Worm (Caenorhabditis elegans) whole organism, young adult: ENCODE measurements around the gene R05F9.11.

ENCODE experiments used
- D2030.7 ChIP-seq: fragments of 200-800 bp; sonication (Bioruptor generic); IDR thresholded peaks from 2 replicates; pipeline ENCODE4 v1.3.6; 2022; ENCODE audit warnings: missing genetic modification reagents, missing genetic modification characterization, missing compliant biosample characterization
- F10E7.11 ChIP-seq: sonication (generic microtip); optimal IDR thresholded peaks from 2 replicates; lab custom pipeline; 2017; ENCODE audit warnings: mild to moderate bottlenecking, missing genetic modification characterization, moderate library complexity, missing compliant biosample characterization
- F22D6.2 ChIP-seq: sonication (generic microtip); optimal IDR thresholded peaks from 2 replicates; lab custom pipeline; 2016; ENCODE audit warnings: mild to moderate bottlenecking, missing genetic modification characterization, missing compliant biosample characterization
- F33H1.4 ChIP-seq: fragments of 200-800 bp; sonication (Bioruptor generic); IDR thresholded peaks from 2 replicates; pipeline ENCODE4 v1.3.6; 2022; ENCODE audit warnings: missing genetic modification reagents, missing genetic modification characterization, missing compliant biosample characterization
- F55B11.4 ChIP-seq: sonication (generic microtip); optimal IDR thresholded peaks from 2 replicates; lab custom pipeline; 2016; ENCODE audit warnings: missing compliant biosample characterization, missing genetic modification characterization, borderline replicate concordance; ENCODE audit not compliant: insufficient read depth
- F57C9.4 ChIP-seq: sonication (generic microtip); optimal IDR thresholded peaks from 2 replicates; lab custom pipeline; 2017; ENCODE audit warnings: mild to moderate bottlenecking, missing genetic modification characterization, missing compliant biosample characterization
- K11D2.4 ChIP-seq: fragments of 200-800 bp; sonication (Bioruptor generic); IDR thresholded peaks from 2 replicates; pipeline ENCODE4 v1.3.6; 2022; ENCODE audit warnings: missing genetic modification reagents, missing genetic modification characterization, missing compliant biosample characterization
- K12H6.12 ChIP-seq: fragments of 200-800 bp; sonication (Bioruptor generic); optimal IDR thresholded peaks from 2 replicates; lab custom pipeline; 2018; ENCODE audit warnings: mild to moderate bottlenecking, missing genetic modification characterization, missing compliant biosample characterization
- T07F8.4 ChIP-seq: sonication (generic microtip); optimal IDR thresholded peaks from 2 replicates; lab custom pipeline; 2016; ENCODE audit warnings: mild to moderate bottlenecking, missing genetic modification characterization, moderate library complexity, missing compliant biosample characterization
- T26A5.8 ChIP-seq: sonication (generic microtip); optimal IDR thresholded peaks from 2 replicates; lab custom pipeline; 2016; ENCODE audit warnings: missing genetic modification characterization, missing compliant biosample characterization
- Y56A3A.18 ChIP-seq: fragments of 200-800 bp; sonication (Bioruptor generic); IDR thresholded peaks from 2 replicates; pipeline ENCODE4 v1.3.6; 2022; ENCODE audit warnings: missing genetic modification reagents, missing genetic modification characterization, missing compliant biosample characterization
- Y95B8A.8 ChIP-seq: fragments of 200-800 bp; sonication (Bioruptor generic); IDR thresholded peaks from 2 replicates; pipeline ENCODE4 v1.3.6; 2022; ENCODE audit warnings: missing genetic modification reagents, missing genetic modification characterization, missing compliant biosample characterization
- atf-7 ChIP-seq: sonication (generic microtip); optimal IDR thresholded peaks from 2 replicates; lab custom pipeline; 2017; ENCODE audit warnings: mild to moderate bottlenecking, missing genetic modification characterization, missing compliant biosample characterization
- bed-1 ChIP-seq: fragments of 200-800 bp; sonication (Bioruptor generic); IDR thresholded peaks from 2 replicates; pipeline ENCODE4 v1.3.6; 2022; ENCODE audit warnings: missing genetic modification reagents, missing genetic modification characterization, missing compliant biosample characterization
- ceh-58 ChIP-seq: fragments of 200-800 bp; sonication (Bioruptor generic); IDR thresholded peaks from 2 replicates; pipeline ENCODE4 v1.3.6; 2022; ENCODE audit warnings: missing genetic modification characterization, missing compliant biosample characterization
- ceh-79 ChIP-seq: sonication (generic microtip); optimal IDR thresholded peaks from 2 replicates; lab custom pipeline; 2017; ENCODE audit warnings: mild to moderate bottlenecking, missing genetic modification characterization, missing compliant biosample characterization
- die-1 ChIP-seq: sonication (generic microtip); optimal IDR thresholded peaks from 2 replicates; lab custom pipeline; 2016; ENCODE audit warnings: missing genotype, mild to moderate bottlenecking, missing genetic modification characterization, missing compliant biosample characterization
- dox-1 ChIP-seq: fragments of 200-800 bp; sonication (Bioruptor generic); IDR thresholded peaks from 2 replicates; pipeline ENCODE4 v1.3.6; 2022; ENCODE audit warnings: missing genetic modification reagents, missing genetic modification characterization, missing compliant biosample characterization
- dpl-1 ChIP-seq: fragments of 150-350 bp; optimal IDR thresholded peaks from 2 replicates; lab custom pipeline; 2014; ENCODE audit warnings: missing biosample characterization, missing genetic modification reagents, missing genetic modification characterization
- efl-1 ChIP-seq: fragments of 150-350 bp; optimal IDR thresholded peaks from 2 replicates; lab custom pipeline; 2014; ENCODE audit warnings: missing biosample characterization, missing genetic modification reagents, missing genetic modification characterization
- hlh-26 ChIP-seq: fragments of 200-800 bp; sonication (Bioruptor generic); conservative IDR thresholded peaks from 2 replicates; pipeline ENCODE4 v1.3.6; 2022; ENCODE audit warnings: missing genetic modification reagents, missing genetic modification characterization, missing compliant biosample characterization
- hsf-1 ChIP-seq: fragments of 200-800 bp; sonication (Bioruptor generic); IDR thresholded peaks from 2 replicates; pipeline ENCODE4 v1.3.6; 2022; ENCODE audit warnings: missing genetic modification reagents, missing genetic modification characterization, missing compliant biosample characterization
- lag-1 ChIP-seq: fragments of 200-800 bp; sonication (Bioruptor generic); IDR thresholded peaks from 2 replicates; pipeline ENCODE4 v1.3.6; 2022; ENCODE audit warnings: missing genetic modification reagents, missing genetic modification characterization, missing compliant biosample characterization
- let-607 ChIP-seq, 2 experiments: fragments of 200-800 bp in 1 of 2; sonication (Bioruptor generic) in 1 of 2; sonication (generic microtip) in 1 of 2; optimal IDR thresholded peaks; 2 replicates each; lab custom pipeline; 2016 to 2018; ENCODE audit warnings: mild to moderate bottlenecking in 2 of 2, missing compliant biosample characterization in 2 of 2, missing genetic modification characterization in 2 of 2, moderate library complexity in 2 of 2, missing genotype in 1 of 2
- lin-26 ChIP-seq: fragments of 200-800 bp; sonication (Bioruptor generic); IDR thresholded peaks from 2 replicates; pipeline ENCODE4 v1.3.6; 2022; ENCODE audit warnings: missing genetic modification reagents, missing genetic modification characterization, missing compliant biosample characterization
- lin-35 ChIP-seq, 3 experiments: fragments of 150-350 bp in 2 of 3; sonication (generic microtip) in 1 of 3; optimal IDR thresholded peaks; 2 replicates each; lab custom pipeline; 2014 to 2018; ENCODE audit warnings: missing biosample characterization in 3 of 3, missing genetic modification characterization in 3 of 3, missing genetic modification reagents in 3 of 3
- lin-40 ChIP-seq: sonication (generic microtip); optimal IDR thresholded peaks from 2 replicates; lab custom pipeline; 2016; ENCODE audit warnings: missing genetic modification characterization, mild to moderate bottlenecking, missing compliant biosample characterization, missing genotype, missing genetic modification reagents
- lsl-1 ChIP-seq: fragments of 200-800 bp; sonication (Bioruptor generic); optimal IDR thresholded peaks from 2 replicates; lab custom pipeline; 2018; ENCODE audit warnings: mild to moderate bottlenecking, missing genetic modification characterization, moderate library complexity, missing compliant biosample characterization
- madf-6 ChIP-seq: fragments of 200-800 bp; sonication (Bioruptor generic); IDR thresholded peaks from 2 replicates; pipeline ENCODE4 v1.3.6; 2022; ENCODE audit warnings: missing genetic modification reagents, missing genetic modification characterization, missing compliant biosample characterization
- madf-8 ChIP-seq: fragments of 200-800 bp; sonication (Bioruptor generic); conservative IDR thresholded peaks from 2 replicates; pipeline ENCODE4 v1.3.6; 2022; ENCODE audit warnings: missing genetic modification reagents, missing genetic modification characterization, missing compliant biosample characterization
- nhr-120 ChIP-seq: fragments of 200-800 bp; sonication (Bioruptor generic); IDR thresholded peaks from 2 replicates; pipeline ENCODE4 v1.3.6; 2022; ENCODE audit warnings: missing genetic modification characterization, missing compliant biosample characterization
- nhr-179 ChIP-seq: sonication (generic microtip); optimal IDR thresholded peaks from 2 replicates; lab custom pipeline; 2016; ENCODE audit warnings: mild to moderate bottlenecking, missing genetic modification characterization, missing compliant biosample characterization
- nhr-80 ChIP-seq: sonication (generic microtip); optimal IDR thresholded peaks from 2 replicates; lab custom pipeline; 2016; ENCODE audit warnings: missing genetic modification characterization, missing compliant biosample characterization
- pha-4 ChIP-seq: fragments of 150-350 bp; sonication (generic microtip); optimal IDR thresholded peaks from 2 replicates; lab custom pipeline; 2014; ENCODE audit warnings: missing biosample characterization, missing genetic modification reagents, missing genetic modification characterization
- sdz-38 ChIP-seq: sonication (generic microtip); optimal IDR thresholded peaks from 2 replicates; lab custom pipeline; 2016; ENCODE audit warnings: missing genotype, missing genetic modification characterization, missing compliant biosample characterization
- snpc-1.3 ChIP-seq: sonication (generic microtip); optimal IDR thresholded peaks from 2 replicates; lab custom pipeline; 2017; ENCODE audit warnings: missing genetic modification characterization, mild to moderate bottlenecking, missing compliant biosample characterization, antibody characterized with exemption, moderate library complexity, missing genotype, missing genetic modification reagents; ENCODE audit not compliant: insufficient read depth
- snpc-4 ChIP-seq, 5 experiments: fragments of 150-350 bp in 1 of 5; sonication (generic microtip) in 4 of 5; optimal IDR thresholded peaks; 2 replicates each; lab custom pipeline; 2014 to 2018; ENCODE audit warnings: missing genetic modification characterization in 5 of 5, missing biosample characterization in 3 of 5, antibody characterized with exemption in 2 of 5, mild to moderate bottlenecking in 2 of 5, missing compliant biosample characterization in 2 of 5, missing genotype in 2 of 5, moderate library complexity in 2 of 5, missing genetic modification reagents in 1 of 5
- tlf-1 ChIP-seq: fragments of 200-800 bp; sonication (Bioruptor generic); optimal IDR thresholded peaks from 2 replicates; lab custom pipeline; 2018; ENCODE audit warnings: mild to moderate bottlenecking, missing genetic modification characterization, missing compliant biosample characterization
- unc-62 ChIP-seq: fragments of 150-350 bp; optimal IDR thresholded peaks from 2 replicates; lab custom pipeline; 2014; ENCODE audit warnings: missing biosample characterization, missing genetic modification reagents, missing genetic modification characterization
- xnd-1 ChIP-seq: sonication (generic microtip); optimal IDR thresholded peaks from 2 replicates; lab custom pipeline; 2016; ENCODE audit warnings: missing genotype, missing genetic modification reagents, missing genetic modification characterization, missing compliant biosample characterization
- ztf-26 ChIP-seq: sonication (generic microtip); optimal IDR thresholded peaks from 2 replicates; lab custom pipeline; 2017; ENCODE audit warnings: missing genetic modification characterization, missing compliant biosample characterization

R05F9.11 gene

ce11 chrII:4888527-4889487 lies 25.2 kb downstream of the R05F9.11 start, which contains the start of gene pgm-1 (continued):
- TF ChIP-seq hsf-1 (GFP tag; lab: Robert Waterston, UW) (peak; percentile 86), pha-4 (tag; lab: Kevin White, UChicago) (no peak), K11D2.4 (GFP tag; lab: Robert Waterston, UW) (no peak), efl-1 (GFP tag; lab: Kevin White, UChicago) (peak; percentile 74), lag-1 (GFP tag; lab: Robert Waterston, UW) (no peak), lin-26 (GFP tag; lab: Robert Waterston, UW) (0 out of 2 replicates have a peak, but pooled peaks have one; percentile 24), F10E7.11 (tag; lab: Kevin White, UChicago) (no peak), hlh-26 (no peak), madf-6 (GFP tag; lab: Robert Waterston, UW) (peak; percentile 90), F55B11.4 (no peak), F22D6.2 (tag; lab: Kevin White, UChicago) (no peak), lsl-1 (GFP tag; lab: Kevin White, UChicago) (peak; percentile 94), nhr-80 (peak; percentile 15), xnd-1 (tag; lab: Kevin White, UChicago) (peak; percentile 73), lin-35 (GFP tag; optimal IDR thresholded peaks at IDR 0.05; lab: Kevin White, UChicago) (no peak), madf-8 (peak; percentile 74), dpl-1 (GFP tag; lab: Kevin White, UChicago) (peak; percentile 19), nhr-120 (GFP tag; lab: Robert Waterston, UW) (no peak), dox-1 (GFP tag; lab: Robert Waterston, UW) (peak; percentile 25; the same call in 1 of the 2 replicates), Y56A3A.18 (GFP tag; lab: Robert Waterston, UW) (no peak), ceh-79 (tag; lab: Kevin White, UChicago) (no peak), unc-62 (GFP tag; lab: Kevin White, UChicago) (no peak), D2030.7 (GFP tag; lab: Robert Waterston, UW) (0 out of 2 replicates have a peak, but pooled peaks have one; percentile 12), tlf-1 (no peak), ztf-26 (tag; lab: Kevin White, UChicago) (no peak), lin-40 (tag; lab: Kevin White, UChicago) (peak; percentile 3)

- TF ChIP-seq Y95B8A.8 (GFP tag; lab: Robert Waterston, UW) (no peak), snpc-4 (GFP tag; optimal IDR thresholded peaks at IDR 0.05; lab: Kevin White, UChicago) (no peak), snpc-4 (tag; optimal IDR thresholded peaks at IDR 0.05; lab: Kevin White, UChicago) (no peak), ceh-79 (tag; lab: Kevin White, UChicago) (no peak), ceh-58 (GFP tag; lab: Robert Waterston, UW) (no peak), K12H6.12 (tag; lab: Kevin White, UChicago) (no peak), ztf-26 (tag; lab: Kevin White, UChicago) (no peak)
These were observed 28.0 kb downstream of the R05F9.11 start, which contains the start of gene R05F9.7 for ce11 chrII:4885976-4886375. R05F9.7 (plus strand) TSS chrII:4886276.

ce11 chrII:4884403-4884802 lies 29.6 kb downstream of the R05F9.11 start:
- TF ChIP-seq snpc-1.3 (tag; lab: Kevin White, UChicago): no peak
- no peak for TF ChIP-seq madf-6 (GFP tag; lab: Robert Waterston, UW)
- TF ChIP-seq T26A5.8 (tag; lab: Kevin White, UChicago): no peak
- no peak for TF ChIP-seq F33H1.4 (GFP tag; lab: Robert Waterston, UW)
- no peak for TF ChIP-seq lin-40 (tag; lab: Kevin White, UChicago)
- no peak for TF ChIP-seq let-607 (tag; optimal IDR thresholded peaks at IDR 0.05; lab: Kevin White, UChicago)
- no peak for TF ChIP-seq Y56A3A.18 (GFP tag; lab: Robert Waterston, UW)
- no peak for TF ChIP-seq bed-1 (GFP tag; lab: Robert Waterston, UW)
- TF ChIP-seq sdz-38: no peak
- TF ChIP-seq T07F8.4 (tag; lab: Kevin White, UChicago): no peak
- no peak for TF ChIP-seq atf-7 (tag; lab: Kevin White, UChicago)
- TF ChIP-seq die-1 (tag; lab: Kevin White, UChicago): no peak
- no peak for TF ChIP-seq nhr-179
- TF ChIP-seq D2030.7 (GFP tag; lab: Robert Waterston, UW): no peak
- TF ChIP-seq F57C9.4 (tag; lab: Kevin White, UChicago): no peak
- TF ChIP-seq, all 124 proteins: peak for 0
